Worm (Caenorhabditis elegans): ENCODE data around the gene C01G10.4.
A peak's percentile ranks its signal among the peaks of the same experiment; 100 is the strongest.

C01G10.4 gene

ce11 chrV:15071015-15071810 lies 18.3 kb upstream of the C01G10.4 start, which contains the start of gene unc-76 (continued):
- TF ChIP-seq unc-130 (GFP tag; optimal IDR thresholded peaks at IDR 0.05) = no peak
- TF ChIP-seq set-16 (GFP tag; IDR thresholded peaks at IDR 0.05) = no peak; the same call in 1 of the 2 replicates
- no peak for TF ChIP-seq ceh-44 (GFP tag; IDR thresholded peaks at IDR 0.05)
- TF ChIP-seq dpl-1 (GFP tag; optimal IDR thresholded peaks at IDR 0.05) = peak; percentile 27
- no peak for TF ChIP-seq zfp-2 (tag; optimal IDR thresholded peaks at IDR 0.05)
- no peak for TF ChIP-seq ceh-28 (tag; optimal IDR thresholded peaks at IDR 0.05)
- TF ChIP-seq nhr-77 (tag; optimal IDR thresholded peaks at IDR 0.05) = no peak
- peak; percentile 72 for TF ChIP-seq nhr-11 (tag; optimal IDR thresholded peaks at IDR 0.05)
- TF ChIP-seq tra-1 (GFP tag; IDR thresholded peaks at IDR 0.05) = no peak
- peak; percentile 21; the same call in 1 of the 2 replicates for TF ChIP-seq lin-38 (GFP tag; IDR thresholded peaks at IDR 0.05)
- TF ChIP-seq pha-4 (GFP tag; IDR thresholded peaks at IDR 0.05) = peak; percentile 23; the same call in 1 of the 2 replicates
- TF ChIP-seq pha-4 (tag; optimal IDR thresholded peaks at IDR 0.05) = peak; percentile 20
- peak; percentile 72 for TF ChIP-seq ctbp-1 (GFP tag; IDR thresholded peaks at IDR 0.05)
- TF ChIP-seq ZK337.2 (GFP tag; IDR thresholded peaks at IDR 0.05) = no peak
- peak; percentile 48 for TF ChIP-seq mes-2 (tag; optimal IDR thresholded peaks at IDR 0.05; ENCODE audit: poor library complexity, severe bottlenecking)
- no peak for TF ChIP-seq nhr-42 (GFP tag; IDR thresholded peaks at IDR 0.05)
- TF ChIP-seq F26F4.8 (GFP tag; conservative IDR thresholded peaks at IDR 0.05) = no peak
- no peak for TF ChIP-seq ceh-62 (tag; optimal IDR thresholded peaks at IDR 0.05)
- peak; percentile 80 for TF ChIP-seq lin-39 (tag; optimal IDR thresholded peaks at IDR 0.05)
- no peak for TF ChIP-seq nhr-10 (tag; optimal IDR thresholded peaks at IDR 0.05)
- TF ChIP-seq nhr-41 (GFP tag; IDR thresholded peaks at IDR 0.05) = no peak
- no peak for TF ChIP-seq R02D3.7 (tag; optimal IDR thresholded peaks at IDR 0.05)
- no peak for TF ChIP-seq php-3 (GFP tag; IDR thresholded peaks at IDR 0.05)
- no peak for TF ChIP-seq mxl-3 (GFP tag; optimal IDR thresholded peaks at IDR 0.05)
- TF ChIP-seq zip-11 (GFP tag; IDR thresholded peaks at IDR 0.05) = no peak
- no peak for TF ChIP-seq nhr-111 (GFP tag; optimal IDR thresholded peaks at IDR 0.05)
- peak; percentile 42 to 76 for TF ChIP-seq lsy-2 (tag; optimal IDR thresholded peaks at IDR 0.05)

DNA sequence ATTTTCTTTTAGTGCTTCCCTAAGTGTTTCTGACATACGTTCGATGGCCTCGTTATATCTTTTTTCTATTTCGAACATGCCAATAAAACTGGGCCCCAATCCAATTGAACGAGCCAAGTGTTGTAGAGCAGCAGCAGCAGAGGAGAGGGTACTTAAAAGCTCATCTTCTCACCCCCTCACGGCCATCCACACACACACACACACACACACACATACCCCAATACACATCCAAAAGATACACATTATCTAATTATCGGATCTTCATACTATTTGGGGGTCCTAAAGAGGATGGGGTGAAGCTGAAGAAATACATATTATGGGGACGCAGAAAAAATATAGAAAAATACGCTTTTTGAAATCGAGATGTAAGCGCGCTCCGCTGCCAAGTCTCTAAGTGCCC lies 16.8 kb upstream of the C01G10.4 start:
- TF ChIP-seq aha-1 (tag) (peak; percentile 71), nhr-76 (tag; optimal IDR thresholded peaks at IDR 0.05) (no peak), ZK337.2 (GFP tag; IDR thresholded peaks at IDR 0.05) (no peak)

DNA sequence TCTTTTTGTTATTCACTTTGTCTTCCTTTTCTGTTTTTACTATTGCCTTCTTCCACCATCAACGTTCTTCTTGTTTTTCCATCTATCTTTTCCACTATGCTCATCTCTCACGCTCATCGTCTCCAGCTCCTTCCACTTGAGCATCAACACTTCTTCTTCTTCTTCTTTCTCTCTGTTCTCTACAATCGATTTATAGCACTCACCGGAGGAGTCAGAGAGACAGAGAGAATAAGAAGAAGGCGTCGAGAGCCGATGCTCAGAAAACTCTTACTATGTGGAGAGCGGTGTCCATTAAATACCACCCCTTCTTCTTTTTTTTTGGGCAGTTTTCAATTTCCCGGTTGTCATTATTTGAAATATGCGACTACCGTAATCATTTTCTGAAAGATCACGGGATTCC lies 14.6 kb upstream of the C01G10.4 start:
- peak; percentile 80 for TF ChIP-seq aha-1 (tag)
- TF ChIP-seq mes-2 (tag; optimal IDR thresholded peaks at IDR 0.05; ENCODE audit: poor library complexity, severe bottlenecking) = peak; percentile 10
- no peak for TF ChIP-seq cey-2 (tag; optimal IDR thresholded peaks at IDR 0.05; ENCODE audit: borderline replicate concordance, insufficient read depth)
- peak; percentile 65 for TF ChIP-seq hmg-1.1 (GFP tag; IDR thresholded peaks at IDR 0.05)
- no peak for TF ChIP-seq snpc-4 (tag; optimal IDR thresholded peaks at IDR 0.05)
- TF ChIP-seq lsy-2 (tag; optimal IDR thresholded peaks at IDR 0.05) = peak in 1 of 2 experiments; percentile 32
- TF ChIP-seq tag-97 (GFP tag; IDR thresholded peaks at IDR 0.05) = no peak
- no peak for TF ChIP-seq R02D3.7 (tag; optimal IDR thresholded peaks at IDR 0.05)
- no peak for TF ChIP-seq lin-29 (GFP tag; IDR thresholded peaks at IDR 0.05)
- peak; percentile 35 for TF ChIP-seq ceh-28 (tag; optimal IDR thresholded peaks at IDR 0.05)
- TF ChIP-seq fkh-10 (GFP tag; optimal IDR thresholded peaks at IDR 0.05) = peak; percentile 82
- peak; percentile 43 for TF ChIP-seq rbr-2 (tag; optimal IDR thresholded peaks at IDR 0.05)
- TF ChIP-seq ctbp-1 (GFP tag; IDR thresholded peaks at IDR 0.05) = no peak
- no peak for TF ChIP-seq D1046.2 (GFP tag; IDR thresholded peaks at IDR 0.05)
- TF ChIP-seq unc-62 (GFP tag; optimal IDR thresholded peaks at IDR 0.05 in 1 of 2) = peak in 1 of 2 experiments; percentile 25
- no peak for TF ChIP-seq unc-62 (tag; optimal IDR thresholded peaks at IDR 0.05)
